Fruit fly (Drosophila melanogaster) whole organism, larva: ENCODE results near the gene CG1113.
A peak's percentile ranks its signal among the peaks of the same experiment; 100 is the strongest.

ENCODE experiments used
- noc ChIP-seq: fragments of 200-800 bp; sonication (Bioruptor generic); optimal IDR thresholded peaks from 3 replicates; lab custom pipeline; 2019; ENCODE audit warnings: missing biosample characterization, mild to moderate bottlenecking, missing genetic modification characterization, moderate library complexity

The CG1113 gene

DNA sequence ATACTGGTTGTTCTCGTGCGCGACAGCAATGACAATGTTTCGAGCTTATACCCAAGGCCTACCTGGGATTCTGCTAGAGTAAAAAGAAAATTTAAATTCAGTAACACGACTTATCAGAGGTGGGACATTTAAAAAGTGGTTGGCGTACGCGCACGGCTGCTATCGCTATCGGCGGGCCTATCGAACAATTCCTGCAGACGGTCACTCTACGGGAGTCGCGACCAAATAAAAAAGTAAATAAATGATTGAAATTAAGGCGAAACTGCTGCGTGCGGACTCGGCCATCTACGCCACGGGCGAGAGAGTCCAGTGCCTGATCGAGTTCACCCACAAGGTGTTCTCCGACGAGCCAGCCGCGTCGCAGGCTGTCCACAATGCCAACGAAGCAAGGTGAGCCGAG is 33.5 kb upstream of the CG1113 start, which contains the start of the genes Prosbeta2R2 and CG1116:
Prosbeta2R2 (minus strand) TSS at position 63 of the 400 bp plus-strand sequence.
CG1116 (plus strand) TSS at position 192 of the 400 bp plus-strand sequence.
- TF ChIP-seq noc (tag; lab: Kevin White, UChicago), result no peak

DNA sequence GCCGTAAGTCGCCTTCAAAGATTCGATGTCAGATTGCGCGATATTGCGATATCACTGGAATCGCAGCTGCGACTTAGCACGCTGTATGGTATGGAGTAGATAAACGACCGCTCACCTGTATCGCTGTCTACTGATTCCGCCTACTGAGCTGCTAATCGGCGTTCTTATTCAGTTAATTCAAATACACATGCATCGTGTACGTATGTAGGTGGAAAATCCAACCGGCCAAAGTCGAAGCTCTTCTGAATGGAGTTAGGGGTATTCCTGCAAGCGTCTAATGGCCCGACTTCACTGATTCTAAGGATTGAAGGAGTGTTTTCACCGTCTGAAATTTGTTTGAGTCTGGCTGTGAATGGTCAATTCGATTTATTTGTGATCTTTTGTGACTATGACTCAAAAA is 29.8 kb upstream of the CG1113 start, which contains the start of gene CG2604:
CG2604 (minus strand) TSS at position 231 of the 400 bp plus-strand sequence.
- TF ChIP-seq noc (tag; lab: Kevin White, UChicago), result no peak

DNA sequence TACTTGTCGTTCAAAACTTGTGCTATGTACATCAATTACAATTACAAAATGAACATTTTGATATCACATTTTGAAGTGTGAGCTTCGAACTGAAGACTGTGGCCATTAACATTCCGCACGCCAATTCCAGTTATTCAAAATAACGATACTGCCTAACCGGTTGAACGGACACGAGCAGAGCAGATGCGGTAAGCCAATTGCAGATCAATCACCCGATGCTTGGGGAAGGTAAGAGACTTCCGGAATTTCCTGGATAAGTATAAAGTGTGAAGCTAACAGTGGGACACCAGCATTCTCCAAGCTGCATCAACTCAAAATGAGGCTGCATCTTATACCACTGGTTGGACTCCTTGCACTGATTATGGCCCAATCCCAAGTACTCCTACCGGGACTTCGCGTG is 29.1 kb upstream of the CG1113 start, which contains the start of gene CG14664:
CG14664 (plus strand) TSS at position 301 of the 400 bp plus-strand sequence.
- no peak for TF ChIP-seq noc (tag; lab: Kevin White, UChicago)

DNA sequence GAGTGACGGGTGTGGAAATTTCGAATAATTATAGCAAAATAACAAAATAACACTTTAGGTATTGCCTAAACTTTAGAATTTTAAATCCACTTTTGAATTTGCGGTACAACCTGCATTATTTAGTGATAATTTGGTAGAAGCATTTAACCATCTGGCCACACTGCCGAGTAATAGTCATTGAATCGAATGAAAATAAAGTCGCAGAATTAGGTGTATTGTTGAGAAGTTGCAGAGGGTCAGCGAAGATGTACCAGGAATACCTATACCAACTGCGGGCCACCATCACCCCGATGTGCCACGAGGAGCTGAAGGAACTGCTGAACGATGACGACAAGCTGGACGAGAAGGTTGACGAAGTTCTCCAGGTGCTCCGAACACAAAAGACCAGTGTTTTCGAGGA is 26.9 kb upstream of the CG1113 start, which contains the start of gene Vps37B:
Vps37B (plus strand) TSS at position 134 of the 400 bp plus-strand sequence.
- no peak for TF ChIP-seq noc (tag; lab: Kevin White, UChicago)

DNA sequence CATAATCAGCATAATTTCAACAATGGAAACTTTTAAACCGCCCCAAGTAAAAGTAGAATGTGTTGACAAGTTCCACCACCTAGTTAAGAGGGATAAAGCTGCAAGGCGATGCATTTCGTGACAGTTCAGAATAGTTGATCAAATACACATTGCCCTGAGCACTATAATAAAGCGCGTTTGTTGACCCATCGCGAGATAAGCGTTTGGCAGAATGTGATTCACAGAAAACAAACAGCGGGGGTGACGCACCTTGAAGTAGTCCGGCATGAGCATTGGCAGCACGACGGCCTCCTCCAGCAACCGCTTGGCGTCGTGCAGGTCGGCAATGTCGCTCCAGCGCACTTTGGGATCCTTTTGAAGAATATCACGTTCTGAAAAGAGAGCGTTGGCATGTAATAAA is 23.5 kb upstream of the CG1113 start:
- no peak for TF ChIP-seq noc (tag; lab: Kevin White, UChicago)

DNA sequence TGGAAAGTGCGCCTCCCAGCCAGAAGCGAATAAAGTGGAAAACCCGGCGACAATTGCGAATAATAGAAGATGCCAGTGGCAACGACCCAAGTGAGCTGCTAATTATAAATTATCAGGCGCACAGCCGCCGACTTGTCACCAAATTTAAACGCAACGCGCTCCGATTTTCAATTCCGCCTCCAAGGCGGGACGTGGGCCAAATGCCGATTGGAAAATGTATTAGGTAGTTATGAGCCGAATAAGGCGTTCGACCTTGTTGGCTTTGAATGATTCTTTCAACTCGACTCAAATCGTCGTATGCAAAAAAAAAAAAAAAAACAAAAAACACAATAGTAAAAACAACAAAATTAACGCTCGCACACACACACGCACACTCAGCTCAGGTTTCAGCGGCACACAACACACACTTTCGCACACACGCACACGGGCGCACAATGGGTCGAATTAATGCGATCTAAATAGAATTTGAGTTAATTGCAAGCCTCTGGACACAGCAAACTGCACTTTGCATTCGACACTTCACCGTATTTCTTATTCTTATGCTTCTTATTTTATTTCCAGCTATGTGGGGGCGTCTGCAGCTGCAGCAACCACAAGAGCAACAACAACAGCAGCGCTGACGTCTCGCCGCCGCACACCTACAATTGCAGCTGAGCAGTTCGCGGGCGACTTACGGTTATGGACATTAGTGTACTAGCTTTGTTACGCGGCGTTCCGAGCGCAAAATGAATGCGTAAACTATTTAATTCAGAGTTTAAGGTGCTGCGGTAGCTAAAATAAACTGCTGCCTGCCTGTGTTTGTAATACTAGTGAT is 21.4 kb upstream of the CG1113 start:
- no peak for TF ChIP-seq noc (tag; lab: Kevin White, UChicago)

DNA sequence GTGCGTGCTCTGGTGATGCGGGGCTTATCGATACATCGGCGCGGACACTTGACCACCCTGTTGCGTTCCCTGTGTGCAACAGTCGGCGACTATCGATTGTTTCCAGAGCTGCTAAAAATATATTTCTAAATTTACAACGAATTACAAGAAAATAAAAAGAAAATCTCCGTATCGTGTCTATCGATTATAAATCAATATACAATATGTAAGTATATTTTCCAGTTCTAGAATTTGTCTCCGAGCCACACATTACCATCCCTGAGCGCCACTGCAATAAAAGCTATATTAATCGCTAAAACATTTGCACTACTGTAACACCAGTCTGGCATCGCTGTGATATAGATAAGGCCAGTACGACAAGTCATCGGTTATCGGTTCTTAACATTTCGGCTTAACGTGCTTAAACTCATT is 20.8 kb upstream of the CG1113 start, which contains the start of the genes Kat60 and Mms19:
Kat60 (minus strand) TSS at position 13 of the 411 bp plus-strand sequence.
Mms19 (plus strand) TSS at position 347 of the 411 bp plus-strand sequence.
- TF ChIP-seq noc (tag; lab: Kevin White, UChicago), result peak; percentile 55

DNA sequence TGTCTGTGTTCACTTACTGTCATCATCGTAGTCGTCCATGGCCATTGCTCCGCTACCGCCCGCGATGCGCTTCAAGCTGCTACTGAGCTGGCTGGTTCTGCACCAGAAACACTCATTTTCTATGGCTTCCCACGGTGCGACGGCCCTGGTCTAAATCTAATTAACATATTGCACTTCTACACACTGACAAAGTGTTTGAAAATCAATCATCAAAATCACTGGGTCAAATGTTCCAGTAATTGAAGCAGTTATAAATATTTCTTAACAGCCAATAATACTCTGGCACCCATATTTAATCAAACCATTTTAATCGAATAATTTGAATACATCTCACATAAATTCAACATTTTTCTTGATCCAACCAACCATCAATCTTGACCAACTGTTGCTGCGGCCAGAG is 15.7 kb upstream of the CG1113 start, which contains the start of gene rtp:
rtp (minus strand) TSS at position 101 of the 400 bp plus-strand sequence.
- TF ChIP-seq noc (tag; lab: Kevin White, UChicago), result no peak

DNA sequence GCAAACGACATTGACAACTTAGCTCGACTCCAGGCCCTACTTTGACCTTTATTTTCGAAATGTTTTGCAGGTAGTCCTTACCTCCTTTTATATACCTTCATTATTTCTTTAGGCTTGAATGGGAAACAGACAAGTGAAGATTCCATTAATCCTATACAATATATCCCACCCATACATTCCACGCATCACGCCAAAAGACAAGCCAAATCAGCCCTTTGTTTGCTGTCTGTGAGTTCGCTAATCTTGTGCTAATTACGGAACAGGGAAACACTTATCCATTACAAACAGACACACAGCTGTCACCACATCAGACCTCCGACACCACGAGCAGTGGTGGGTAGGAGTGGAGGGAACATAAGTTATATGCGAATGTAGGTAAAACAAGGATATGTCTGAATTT is 12.2 kb upstream of the CG1113 start, which contains the start of gene CG33293:
CG33293 (minus strand) TSS at position 15 of the 400 bp plus-strand sequence.
- TF ChIP-seq noc (tag; lab: Kevin White, UChicago), result no peak

DNA sequence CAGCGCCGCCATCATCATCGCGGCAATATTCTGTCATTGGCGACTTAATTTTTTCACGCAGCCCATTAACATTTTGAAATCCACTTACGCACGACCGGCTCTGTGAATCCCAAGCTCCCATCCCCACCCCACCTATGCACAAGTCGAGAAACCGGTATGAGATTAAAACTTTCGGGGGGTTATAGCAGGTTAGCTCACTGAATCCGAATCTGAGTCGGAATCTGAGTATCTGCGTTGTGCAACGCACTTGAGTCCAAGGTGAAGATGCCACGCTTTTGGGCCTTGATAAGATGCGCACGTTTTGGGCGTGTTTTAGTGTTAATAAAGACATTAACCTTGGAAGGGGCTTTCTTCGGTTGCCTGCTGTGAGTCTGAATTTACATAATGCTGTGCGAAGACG is 6.0 kb upstream of the CG1113 start:
- TF ChIP-seq noc (tag; lab: Kevin White, UChicago), result no peak

DNA sequence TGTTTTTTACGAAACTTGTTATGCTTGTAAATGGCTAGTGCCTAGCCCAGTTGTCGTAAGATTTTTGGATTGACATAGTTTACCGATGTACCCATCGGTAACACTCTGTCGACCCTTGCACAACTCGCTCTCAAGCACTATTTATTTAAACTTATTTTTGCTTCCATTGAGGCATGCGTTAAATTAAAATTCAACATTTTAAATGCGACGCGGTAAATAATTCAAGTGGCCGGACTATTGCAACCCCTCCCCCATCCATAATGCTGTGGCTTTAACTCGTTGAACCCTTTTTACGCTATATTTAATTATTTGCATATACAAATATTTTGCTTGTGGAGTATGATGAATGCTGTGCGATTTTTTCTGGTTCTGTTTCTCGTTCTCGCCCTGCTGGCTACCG is 3.6 kb upstream of the CG1113 start:
- TF ChIP-seq noc (tag; lab: Kevin White, UChicago), result no peak

DNA sequence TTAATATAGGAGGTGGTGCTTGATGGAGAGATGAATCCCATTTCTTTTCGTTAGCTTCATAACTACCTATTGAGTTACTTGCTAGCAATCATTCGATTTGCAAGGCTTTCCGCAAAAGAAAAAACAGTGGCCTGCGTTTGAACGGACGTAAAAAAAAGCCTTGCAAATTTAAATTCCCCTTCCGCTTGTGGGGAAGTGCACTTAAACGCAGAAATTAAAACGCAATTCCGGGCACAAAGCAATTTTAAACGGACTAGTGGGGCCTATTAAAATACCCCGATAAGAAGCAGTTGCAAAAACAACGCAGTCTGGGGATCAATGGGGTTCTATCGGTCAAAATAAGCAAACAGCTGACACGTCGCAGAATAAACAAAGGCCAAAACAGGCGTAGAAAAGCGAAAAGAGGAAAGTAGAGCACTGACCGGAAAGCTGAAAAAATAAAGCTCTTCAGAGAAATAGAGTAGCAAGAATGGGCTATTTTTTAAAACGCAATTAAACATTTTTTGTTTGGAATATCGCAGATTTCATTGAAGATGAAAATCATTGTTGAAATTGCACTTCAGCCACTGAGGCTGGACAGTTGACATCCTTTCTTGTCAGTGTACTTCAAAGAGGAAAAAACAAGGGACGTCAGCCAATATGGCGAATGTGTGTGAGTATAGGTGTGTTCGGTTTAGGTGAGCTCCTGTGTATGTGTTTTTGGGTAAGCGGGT is 2.3 kb upstream of the CG1113 start:
- peak; percentile 26 for TF ChIP-seq noc (tag; lab: Kevin White, UChicago)

DNA sequence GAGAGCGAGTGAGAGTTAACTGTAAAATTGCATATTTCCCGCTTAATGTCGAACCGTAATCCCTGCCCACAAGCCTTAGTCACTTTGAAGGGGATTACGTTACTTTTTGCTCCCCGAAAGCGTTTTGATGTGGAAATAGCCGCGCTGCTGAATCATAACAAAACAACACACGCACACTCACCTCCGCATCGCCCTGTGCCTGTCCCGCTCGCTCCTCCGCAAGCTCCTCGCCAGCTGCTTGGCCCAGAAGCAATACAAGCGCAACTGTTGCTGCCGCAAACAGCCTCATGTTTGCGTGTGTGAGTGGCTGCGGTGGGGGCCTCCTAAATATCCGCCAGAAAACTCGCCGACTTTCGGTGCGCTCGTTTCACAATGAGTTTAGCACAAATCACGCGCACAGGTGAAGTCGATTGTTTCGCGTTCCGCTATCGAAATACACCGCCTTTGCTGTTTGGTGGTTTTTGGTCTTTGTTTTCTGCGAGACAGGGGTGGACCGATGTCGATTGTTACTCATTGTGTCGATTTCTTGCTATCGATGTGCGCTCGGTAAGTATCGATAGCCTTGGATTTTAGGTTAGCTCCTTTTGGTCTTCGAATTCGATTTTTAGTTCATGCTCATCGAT is 1.6 kb upstream of the CG1113 start, which contains the start of gene CtsF:
CtsF (minus strand) TSS at position 503 of the 623 bp plus-strand sequence.
- TF ChIP-seq noc (tag; lab: Kevin White, UChicago), result peak; percentile 67

DNA sequence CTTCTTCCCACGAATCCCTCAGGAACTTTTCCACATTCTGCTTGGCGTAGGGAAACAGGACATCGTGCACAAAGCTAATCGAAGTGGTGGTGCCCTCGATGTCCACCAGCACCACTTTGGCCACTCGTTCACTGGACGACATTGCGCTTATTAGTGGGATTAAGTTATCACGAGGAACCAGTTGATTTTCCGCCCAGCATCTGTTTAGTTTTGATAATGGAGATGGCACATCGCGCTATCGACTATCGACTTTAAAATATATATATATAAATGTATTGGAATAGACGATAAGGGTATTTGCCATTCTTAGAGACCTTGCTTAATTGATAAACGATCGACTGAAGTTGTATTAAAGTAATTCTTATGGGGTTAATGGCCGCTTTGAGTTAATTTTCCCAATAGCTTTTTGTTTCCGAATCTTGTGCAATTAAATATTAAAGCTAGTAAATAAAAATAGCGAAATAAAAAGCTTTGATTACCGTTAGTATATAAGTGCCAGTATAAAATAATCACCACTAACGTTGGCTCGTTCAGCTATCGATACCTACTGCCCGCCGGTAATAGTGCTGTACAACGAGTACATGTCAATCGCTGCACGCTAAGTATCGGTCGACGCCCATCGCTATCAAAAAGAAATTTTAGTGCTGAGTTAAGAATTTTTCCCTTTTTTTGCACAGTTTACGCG is 3.7 kb downstream of the CG1113 start, which contains the start of the genes Enoph and Hph:
Enoph (minus strand) TSS at position 220 of the 685 bp plus-strand sequence.
Hph (plus strand) TSS at position 576 of the 685 bp plus-strand sequence.
- TF ChIP-seq noc (tag; lab: Kevin White, UChicago), result peak; percentile 77

DNA sequence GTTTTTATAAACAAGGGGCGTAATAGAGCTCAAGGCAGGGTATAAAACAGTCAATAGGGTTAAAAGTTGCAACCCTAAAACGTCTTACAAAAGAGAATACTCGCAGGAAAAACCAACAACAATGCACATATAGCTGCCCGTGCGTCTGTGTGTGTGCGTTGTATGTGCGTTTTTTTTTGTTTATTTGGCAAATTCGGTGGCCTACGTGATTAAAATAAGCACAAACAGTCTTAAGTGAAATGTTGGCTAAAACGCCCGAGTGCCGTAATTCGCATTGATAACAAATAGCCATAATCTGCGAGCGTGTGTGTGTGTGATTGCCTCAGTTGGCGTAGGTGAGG is 4.2 kb downstream of the CG1113 start:
- TF ChIP-seq noc (tag; lab: Kevin White, UChicago), result no peak
